Worm (Caenorhabditis elegans) whole organism, mixed stage, embryonic: ENCODE results near the gene C14A4.7.

ENCODE experiments used
- ces-1 ChIP-seq: fragments of 150-350 bp; optimal IDR thresholded peaks from 2 replicates; lab custom pipeline; 2014; ENCODE audit warnings: missing biosample characterization, missing genetic modification reagents, missing genetic modification characterization
- cnd-1 ChIP-seq: fragments of 200-800 bp; sonication (Bioruptor generic); optimal IDR thresholded peaks from 2 replicates; lab custom pipeline; 2018; ENCODE audit warnings: mild to moderate bottlenecking, missing genetic modification characterization, missing compliant biosample characterization
- elt-1 ChIP-seq: sonication (generic microtip); optimal IDR thresholded peaks from 2 replicates; lab custom pipeline; 2017; ENCODE audit warnings: missing genetic modification characterization, mild to moderate bottlenecking, missing compliant biosample characterization, antibody characterized with exemption, moderate library complexity, borderline replicate concordance; ENCODE audit not compliant: insufficient read depth
- lsy-2 ChIP-seq: fragments of 150-350 bp; optimal IDR thresholded peaks from 2 replicates; lab custom pipeline; 2014; ENCODE audit warnings: missing biosample characterization, missing genetic modification characterization
- mep-1 ChIP-seq: fragments of 150-350 bp; optimal IDR thresholded peaks from 2 replicates; lab custom pipeline; 2017; ENCODE audit warnings: missing biosample characterization, missing genetic modification reagents, missing genetic modification characterization, inconsistent platforms
- nhr-237 ChIP-seq: fragments of 150-350 bp; optimal IDR thresholded peaks from 2 replicates; lab custom pipeline; 2014; ENCODE audit warnings: missing biosample characterization, missing genetic modification characterization
- nhr-76 ChIP-seq: sonication (generic microtip); optimal IDR thresholded peaks from 2 replicates; lab custom pipeline; 2017; ENCODE audit warnings: missing biosample characterization, missing genetic modification characterization
- unc-62 ChIP-seq: fragments of 150-350 bp; optimal IDR thresholded peaks from 2 replicates; lab custom pipeline; 2014; ENCODE audit warnings: missing biosample characterization, missing genetic modification reagents, missing genetic modification characterization
- zip-8 ChIP-seq: fragments of 150-350 bp; optimal IDR thresholded peaks from 2 replicates; lab custom pipeline; 2014; ENCODE audit warnings: missing biosample characterization, missing genetic modification characterization

DNA sequence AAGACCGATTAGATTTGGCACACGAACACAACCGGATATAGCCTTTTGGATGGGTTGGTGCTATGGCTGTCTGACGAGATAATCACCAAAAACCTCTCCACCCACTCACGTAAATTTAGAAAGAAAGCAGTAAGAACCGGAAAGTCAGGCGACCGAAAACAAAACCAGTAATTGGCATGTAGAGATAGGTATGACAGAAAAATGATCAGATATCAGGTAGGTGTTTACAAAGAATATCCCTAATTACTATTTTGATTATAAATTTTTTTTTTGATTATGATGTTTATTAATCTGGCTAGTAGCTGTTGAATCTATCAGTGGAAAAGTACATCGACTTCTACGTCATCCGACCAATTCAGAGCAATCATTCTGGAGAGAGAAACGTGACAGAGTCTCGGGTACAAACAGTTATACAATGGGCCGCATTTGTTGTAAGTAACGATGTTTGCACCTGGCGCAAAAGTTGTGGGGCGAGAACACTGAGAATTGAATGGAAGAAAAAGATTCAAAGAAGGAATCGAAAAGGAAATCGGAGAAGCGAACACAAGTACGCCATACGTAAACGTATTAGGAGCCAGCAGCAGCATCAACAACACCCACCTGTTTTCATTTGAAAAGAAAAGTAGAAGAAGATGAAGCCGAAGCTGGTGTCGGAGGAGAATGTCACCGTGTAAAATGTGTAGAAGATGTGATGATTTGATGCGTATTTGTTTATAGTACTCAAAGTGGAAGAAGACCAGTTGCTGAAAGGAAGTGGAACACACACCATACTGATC lies 45.3 kb downstream of the C14A4.7 start:
- TF ChIP-seq cnd-1 (no peak), unc-62 (GFP tag; lab: Kevin White, UChicago) (no peak), nhr-76 (no peak), nhr-237 (tag; lab: Kevin White, UChicago) (no peak), ces-1 (no peak), zip-8 (no peak), elt-1 (no peak), mep-1 (tag; lab: Kevin White, UChicago) (no peak), lsy-2 (tag; lab: Kevin White, UChicago) (no peak)
